Worm (Caenorhabditis elegans): Measurements from ENCODE around the gene fbxa-78.

Gene fbxa-78

ce11 chrIII:1284584-1285046 lies 26.4 kb upstream of the fbxa-78 start, which contains the start of gene fbxa-37 (continued):
- peak; percentile 67 for TF ChIP-seq nhr-237 (tag; optimal IDR thresholded peaks at IDR 0.05)
- TF ChIP-seq ceh-90 (tag; optimal IDR thresholded peaks at IDR 0.05) = no peak
- TF ChIP-seq ztf-4 (tag; optimal IDR thresholded peaks at IDR 0.05) = no peak
- TF ChIP-seq fkh-10 (GFP tag; optimal IDR thresholded peaks at IDR 0.05) = no peak
- TF ChIP-seq sox-4 (tag; optimal IDR thresholded peaks at IDR 0.05) = no peak
- no peak for TF ChIP-seq grh-1 (GFP tag; IDR thresholded peaks at IDR 0.05)
- no peak for TF ChIP-seq egl-27 (tag; optimal IDR thresholded peaks at IDR 0.05)
- TF ChIP-seq mab-9 (GFP tag; IDR thresholded peaks at IDR 0.05) = no peak
- no peak for TF ChIP-seq ama-1 (optimal IDR thresholded peaks at IDR 0.05)
- TF ChIP-seq nhr-20 (tag; optimal IDR thresholded peaks at IDR 0.05) = no peak
- no peak for TF ChIP-seq unc-98 (GFP tag; IDR thresholded peaks at IDR 0.05)
- no peak for TF ChIP-seq ceh-88 (GFP tag; IDR thresholded peaks at IDR 0.05)
- TF ChIP-seq ces-1 (GFP tag; optimal IDR thresholded peaks at IDR 0.05) = no peak
- TF ChIP-seq ztf-11 (tag; optimal IDR thresholded peaks at IDR 0.05) = no peak
- TF ChIP-seq elt-3 (tag; optimal IDR thresholded peaks at IDR 0.05) = no peak
- no peak for TF ChIP-seq hlh-17 (GFP tag; optimal IDR thresholded peaks at IDR 0.05; ENCODE audit: borderline replicate concordance)
- TF ChIP-seq Y116A8C.19 (tag; optimal IDR thresholded peaks at IDR 0.05; ENCODE audit: borderline replicate concordance) = no peak
- TF ChIP-seq pqm-1 (tag; optimal IDR thresholded peaks at IDR 0.05) = no peak
- no peak for TF ChIP-seq vab-15 (tag; optimal IDR thresholded peaks at IDR 0.05)
- TF ChIP-seq lin-35 (GFP tag; optimal IDR thresholded peaks at IDR 0.05) = peak in 1 of 2 experiments; percentile 25
- no peak for TF ChIP-seq nhr-28 (tag; optimal IDR thresholded peaks at IDR 0.05)
- TF ChIP-seq lsy-2 (tag; optimal IDR thresholded peaks at IDR 0.05) = peak; percentile 37 to 59
- TF ChIP-seq efl-1 (optimal IDR thresholded peaks at IDR 0.05) = peak; percentile 22 to 36
- peak; percentile 18 to 80 for TF ChIP-seq efl-1 (GFP tag; optimal IDR thresholded peaks at IDR 0.05 in 1 of 2)
- TF ChIP-seq nhr-11 (tag; optimal IDR thresholded peaks at IDR 0.05) = no peak

ce11 chrIII:1279197-1279596 lies 20.9 kb upstream of the fbxa-78 start:
- TF ChIP-seq pax-3 (tag; optimal IDR thresholded peaks at IDR 0.05) = peak; percentile 25
- no peak for TF ChIP-seq fos-1 (tag; optimal IDR thresholded peaks at IDR 0.05)
- TF ChIP-seq fkh-4 (tag; optimal IDR thresholded peaks at IDR 0.05; ENCODE audit: borderline replicate concordance) = no peak
- no peak for TF ChIP-seq mep-1 (tag; optimal IDR thresholded peaks at IDR 0.05)
- TF ChIP-seq lin-35 (GFP tag; optimal IDR thresholded peaks at IDR 0.05) = peak in 1 of 2 experiments; percentile 38
- TF ChIP-seq lin-14 (GFP tag; optimal IDR thresholded peaks at IDR 0.05) = no peak
- TF ChIP-seq C04F5.9 (tag; optimal IDR thresholded peaks at IDR 0.05) = no peak
- TF ChIP-seq C34B4.2 (tag; optimal IDR thresholded peaks at IDR 0.05) = no peak
- no peak for TF ChIP-seq hlh-17 (GFP tag; optimal IDR thresholded peaks at IDR 0.05; ENCODE audit: borderline replicate concordance)
- TF ChIP-seq xbp-1 (tag; optimal IDR thresholded peaks at IDR 0.05) = no peak
- TF ChIP-seq alr-1 (tag; optimal IDR thresholded peaks at IDR 0.05; ENCODE audit: borderline replicate concordance) = no peak
- TF ChIP-seq lir-3 (tag; optimal IDR thresholded peaks at IDR 0.05; ENCODE audit: poor library complexity) = no peak
- no peak for TF ChIP-seq ceh-90 (tag; optimal IDR thresholded peaks at IDR 0.05)
- no peak for TF ChIP-seq tlp-1 (tag; optimal IDR thresholded peaks at IDR 0.05)
- TF ChIP-seq lin-13 (GFP tag; optimal IDR thresholded peaks at IDR 0.05) = no peak
- TF ChIP-seq nhr-90 (tag; optimal IDR thresholded peaks at IDR 0.05; ENCODE audit: poor library complexity) = peak; percentile 3
- peak in 1 of 6 experiments; percentile 43 for TF ChIP-seq elt-3 (tag; optimal IDR thresholded peaks at IDR 0.05)
- no peak for TF ChIP-seq unc-62 (GFP tag; optimal IDR thresholded peaks at IDR 0.05)
- no peak for TF ChIP-seq fkh-10 (GFP tag; optimal IDR thresholded peaks at IDR 0.05)
- no peak for TF ChIP-seq efl-1 (optimal IDR thresholded peaks at IDR 0.05)
- TF ChIP-seq efl-1 (GFP tag; optimal IDR thresholded peaks at IDR 0.05 in 1 of 2) = peak in 1 of 2 experiments; percentile 81
- TF ChIP-seq hpl-2 (GFP tag; optimal IDR thresholded peaks at IDR 0.05) = peak; percentile 53
- no peak for TF ChIP-seq ces-1 (GFP tag; optimal IDR thresholded peaks at IDR 0.05)
- TF ChIP-seq ceh-8 (GFP tag; optimal IDR thresholded peaks at IDR 0.05) = no peak
- peak; percentile 51 for TF ChIP-seq jun-1 (tag; optimal IDR thresholded peaks at IDR 0.05)
- TF ChIP-seq egl-13 (tag; optimal IDR thresholded peaks at IDR 0.05) = no peak
- TF ChIP-seq lsy-2 (tag; optimal IDR thresholded peaks at IDR 0.05) = peak in 1 of 2 experiments; percentile 29
- no peak for TF ChIP-seq hlh-4 (tag; optimal IDR thresholded peaks at IDR 0.05)
- TF ChIP-seq aly-2 (tag; optimal IDR thresholded peaks at IDR 0.05) = no peak
- TF ChIP-seq nhr-71 (tag; optimal IDR thresholded peaks at IDR 0.05) = peak; percentile 42
- peak; percentile 95 for TF ChIP-seq pqm-1 (tag; optimal IDR thresholded peaks at IDR 0.05)
- TF ChIP-seq mdl-1 (tag; optimal IDR thresholded peaks at IDR 0.05) = peak in 1 of 2 experiments; percentile 27
- peak; percentile 37 for TF ChIP-seq nhr-20 (tag; optimal IDR thresholded peaks at IDR 0.05)
- no peak for TF ChIP-seq C16A3.4 (tag; optimal IDR thresholded peaks at IDR 0.05)
- TF ChIP-seq elt-2 (tag; optimal IDR thresholded peaks at IDR 0.05) = peak; percentile 98
- peak; percentile 55 for TF ChIP-seq zip-4 (GFP tag; optimal IDR thresholded peaks at IDR 0.05)

Measured in whole organism, L1 larva.